Fruit fly (Drosophila melanogaster): ENCODE results near the gene CG7458.

- TF ChIP-seq dsf (GFP tag; optimal IDR thresholded peaks at IDR 0.05; ENCODE audit: borderline replicate concordance), result no peak
- no peak for TF ChIP-seq psq (GFP tag; optimal IDR thresholded peaks at IDR 0.05)
- no peak for TF ChIP-seq br (GFP tag; optimal IDR thresholded peaks at IDR 0.05)
- TF ChIP-seq CG32264 (GFP tag; optimal IDR thresholded peaks at IDR 0.05), result no peak
- no peak for TF ChIP-seq tai (GFP tag; optimal IDR thresholded peaks at IDR 0.05)
- TF ChIP-seq fru (GFP tag; optimal IDR thresholded peaks at IDR 0.05), result no peak
- TF ChIP-seq CrebA (GFP tag; optimal IDR thresholded peaks at IDR 0.05; ENCODE audit: borderline replicate concordance), result no peak
- no peak for TF ChIP-seq pan (optimal IDR thresholded peaks at IDR 0.05)
Observed at dm6 chr3L:21984910-21985309, 30.0 kb downstream of the CG7458 start, which contains the start of gene Act79B.
